Fruit fly (Drosophila melanogaster) whole organism, prepupa: ENCODE results near the gene qjt.

Source experiments
- Blimp-1 ChIP-seq: fragments of 200-800 bp; sonication (Bioruptor generic); optimal IDR thresholded peaks from 3 replicates; lab custom pipeline; 2017; ENCODE audit warnings: missing biosample characterization, missing genetic modification characterization, mild to moderate bottlenecking, moderate library complexity, missing genetic modification reagents
- CG10631 ChIP-seq: fragments of 200-800 bp; sonication (Bioruptor generic); optimal IDR thresholded peaks from 2 replicates; lab custom pipeline; 2016; ENCODE audit warnings: missing biosample characterization, missing genetic modification characterization
- CG10669 ChIP-seq: fragments of 200-800 bp; sonication (Bioruptor generic); optimal IDR thresholded peaks from 3 replicates; lab custom pipeline; 2018; ENCODE audit warnings: missing biosample characterization, mild to moderate bottlenecking, missing genetic modification characterization, moderate library complexity
- CG11294 ChIP-seq: fragments of 200-800 bp; sonication (Bioruptor generic); IDR thresholded peaks from 2 replicates; pipeline ENCODE4 v1.3.6; 2022; ENCODE audit warnings: missing biosample characterization, missing genetic modification characterization
- CG11762 ChIP-seq: fragments of 200-800 bp; sonication (Bioruptor generic); optimal IDR thresholded peaks from 3 replicates; lab custom pipeline; 2016; ENCODE audit warnings: missing biosample characterization, missing genetic modification characterization; ENCODE audit not compliant: insufficient read depth
- CG11902 ChIP-seq: fragments of 200-800 bp; sonication (Bioruptor generic); optimal IDR thresholded peaks from 3 replicates; lab custom pipeline; 2016; ENCODE audit warnings: missing biosample characterization, missing genetic modification characterization
- CG15336 ChIP-seq: fragments of 200-800 bp; sonication (Bioruptor generic); IDR thresholded peaks from 2 replicates; pipeline ENCODE4 v1.3.6; 2022; ENCODE audit warnings: missing biosample characterization, missing genetic modification characterization
- CG3032 ChIP-seq: fragments of 200-800 bp; optimal IDR thresholded peaks from 2 replicates; lab custom pipeline; 2019; ENCODE audit warnings: missing biosample characterization, mild to moderate bottlenecking, missing genetic modification characterization, moderate library complexity
- CG32006 ChIP-seq: fragments of 200-800 bp; sonication (Bioruptor generic); optimal IDR thresholded peaks from 3 replicates; lab custom pipeline; 2017; ENCODE audit warnings: missing biosample characterization, mild to moderate bottlenecking, missing genetic modification characterization
- CG34406 ChIP-seq: fragments of 200-800 bp; sonication (Bioruptor generic); optimal IDR thresholded peaks from 3 replicates; lab custom pipeline; 2016; ENCODE audit warnings: missing biosample characterization, missing genetic modification characterization
- CG3919 ChIP-seq: fragments of 200-800 bp; sonication (Bioruptor generic); optimal IDR thresholded peaks from 3 replicates; lab custom pipeline; 2016; ENCODE audit warnings: missing biosample characterization, missing genetic modification characterization
- CG4318 ChIP-seq: fragments of 200-800 bp; sonication (Bioruptor generic); optimal IDR thresholded peaks from 3 replicates; lab custom pipeline; 2017; ENCODE audit warnings: missing biosample characterization, mild to moderate bottlenecking, missing genetic modification characterization
- CG6163 ChIP-seq: fragments of 200-800 bp; sonication (Bioruptor generic); IDR thresholded peaks from 3 replicates; pipeline ENCODE4 v1.3.6; 2022; ENCODE audit warnings: missing biosample characterization, missing genetic modification characterization
- CG6792 ChIP-seq: fragments of 200-800 bp; sonication (Bioruptor generic); optimal IDR thresholded peaks from 3 replicates; lab custom pipeline; 2016; ENCODE audit warnings: missing biosample characterization, missing genetic modification characterization
- CG6808 ChIP-seq: fragments of 200-800 bp; sonication (Bioruptor generic); optimal IDR thresholded peaks from 3 replicates; lab custom pipeline; 2017; ENCODE audit warnings: missing biosample characterization, missing genetic modification characterization, mild to moderate bottlenecking, moderate library complexity, missing genetic modification reagents
- CG6854 ChIP-seq: fragments of 200-800 bp; sonication (Bioruptor generic); optimal IDR thresholded peaks from 2 replicates; lab custom pipeline; 2017; ENCODE audit warnings: missing biosample characterization, mild to moderate bottlenecking, missing genetic modification characterization
- CG7368 ChIP-seq: fragments of 200-800 bp; sonication (Bioruptor generic); optimal IDR thresholded peaks from 3 replicates; lab custom pipeline; 2016; ENCODE audit warnings: missing biosample characterization, missing genetic modification characterization
- CG8119 ChIP-seq: fragments of 200-800 bp; sonication (Bioruptor generic); IDR thresholded peaks from 3 replicates; pipeline ENCODE4 v1.3.6; 2022; ENCODE audit warnings: missing biosample characterization, missing genetic modification characterization
- CG8319 ChIP-seq: fragments of 200-800 bp; sonication (Bioruptor generic); optimal IDR thresholded peaks from 3 replicates; lab custom pipeline; 2016; ENCODE audit warnings: missing biosample characterization, missing genetic modification characterization
- CG8632 ChIP-seq: fragments of 200-800 bp; sonication (Bioruptor generic); optimal IDR thresholded peaks from 3 replicates; lab custom pipeline; 2016; ENCODE audit warnings: missing biosample characterization, missing genetic modification characterization
- CG9139 ChIP-seq: fragments of 200-800 bp; sonication (Bioruptor generic); optimal IDR thresholded peaks from 3 replicates; lab custom pipeline; 2017; ENCODE audit warnings: missing biosample characterization, mild to moderate bottlenecking, missing genetic modification characterization
- Eip78C ChIP-seq: fragments of 200-800 bp; sonication (Bioruptor generic); peaks from one replicate; lab custom pipeline; 2016; ENCODE audit warnings: missing biosample characterization, missing genetic modification characterization
- Ets96B ChIP-seq: fragments of 200-800 bp; optimal IDR thresholded peaks from 2 replicates; lab custom pipeline; 2019; ENCODE audit warnings: missing biosample characterization, mild to moderate bottlenecking, missing genetic modification characterization, moderate library complexity
- Gug ChIP-seq: fragments of 200-800 bp; sonication (Bioruptor generic); IDR thresholded peaks from 2 replicates; pipeline ENCODE4 v1.3.6; 2022; ENCODE audit warnings: missing biosample characterization, missing genetic modification characterization
- Hr38 ChIP-seq: sonication (Bioruptor generic); optimal IDR thresholded peaks from 2 replicates; lab custom pipeline; 2016; ENCODE audit warnings: missing biosample characterization, missing genetic modification characterization
- Hr4 ChIP-seq: fragments of 200-800 bp; sonication (Bioruptor generic); optimal IDR thresholded peaks from 3 replicates; lab custom pipeline; 2016; ENCODE audit warnings: missing biosample characterization, missing genetic modification characterization
- Lpt ChIP-seq: fragments of 200-800 bp; sonication (Bioruptor generic); optimal IDR thresholded peaks from 3 replicates; lab custom pipeline; 2016; ENCODE audit warnings: missing biosample characterization, missing genetic modification characterization
- Met ChIP-seq: fragments of 200-800 bp; sonication (Bioruptor generic); optimal IDR thresholded peaks from 3 replicates; lab custom pipeline; 2016; ENCODE audit warnings: missing biosample characterization, missing genetic modification characterization
- OdsH ChIP-seq: fragments of 200-800 bp; sonication (Bioruptor generic); optimal IDR thresholded peaks from 3 replicates; lab custom pipeline; 2016; ENCODE audit warnings: missing biosample characterization, missing genetic modification characterization
- Smox ChIP-seq: fragments of 200-800 bp; sonication (Bioruptor generic); optimal IDR thresholded peaks from 3 replicates; lab custom pipeline; 2016; ENCODE audit warnings: missing biosample characterization, missing genetic modification characterization
- Sox102F ChIP-seq: fragments of 200-800 bp; sonication (Bioruptor generic); optimal IDR thresholded peaks from 2 replicates; lab custom pipeline; 2016; ENCODE audit warnings: missing biosample characterization, mild to moderate bottlenecking, missing genetic modification characterization
- Sox14 ChIP-seq: fragments of 200-800 bp; sonication (Bioruptor generic); optimal IDR thresholded peaks from 3 replicates; lab custom pipeline; 2016; ENCODE audit warnings: missing biosample characterization, missing genetic modification characterization
- Sox15 ChIP-seq: fragments of 200-800 bp; sonication (Bioruptor generic); optimal IDR thresholded peaks from 3 replicates; lab custom pipeline; 2016; ENCODE audit warnings: missing biosample characterization, missing genetic modification characterization
- achi ChIP-seq: fragments of 200-800 bp; sonication (Bioruptor generic); optimal IDR thresholded peaks from 3 replicates; lab custom pipeline; 2016; ENCODE audit warnings: missing biosample characterization, missing genetic modification characterization
- acj6 ChIP-seq: fragments of 200-800 bp; sonication (Bioruptor generic); optimal IDR thresholded peaks from 3 replicates; lab custom pipeline; 2016; ENCODE audit warnings: missing biosample characterization, missing genetic modification characterization
- dac ChIP-seq: fragments of 200-800 bp; sonication (Bioruptor generic); optimal IDR thresholded peaks from 2 replicates; lab custom pipeline; 2017; ENCODE audit warnings: missing biosample characterization, mild to moderate bottlenecking, missing genetic modification characterization
- dsx ChIP-seq: fragments of 200-800 bp; optimal IDR thresholded peaks from 3 replicates; lab custom pipeline; 2019; ENCODE audit warnings: missing biosample characterization, mild to moderate bottlenecking, missing genetic modification characterization, moderate library complexity; ENCODE audit not compliant: poor library complexity, severe bottlenecking
- eg ChIP-seq: fragments of 200-800 bp; sonication (Bioruptor generic); IDR thresholded peaks from 3 replicates; pipeline ENCODE4 v1.3.6; 2022; ENCODE audit warnings: missing biosample characterization, missing genetic modification characterization
- esn ChIP-seq: fragments of 200-800 bp; sonication (Bioruptor generic); optimal IDR thresholded peaks from 2 replicates; lab custom pipeline; 2016; ENCODE audit warnings: missing biosample characterization, mild to moderate bottlenecking, missing genetic modification characterization, moderate library complexity
- fd59A ChIP-seq: fragments of 200-800 bp; sonication (Bioruptor generic); optimal IDR thresholded peaks from 2 replicates; lab custom pipeline; 2017; ENCODE audit warnings: missing biosample characterization, mild to moderate bottlenecking, missing genetic modification characterization, missing genetic modification reagents
- fkh ChIP-seq: fragments of 200-800 bp; sonication (Bioruptor generic); optimal IDR thresholded peaks from 3 replicates; lab custom pipeline; 2017; ENCODE audit warnings: missing biosample characterization, mild to moderate bottlenecking, missing genetic modification characterization, moderate library complexity
- lz ChIP-seq: fragments of 200-800 bp; sonication (Bioruptor generic); optimal IDR thresholded peaks from 3 replicates; lab custom pipeline; 2016; ENCODE audit warnings: missing biosample characterization, missing genetic modification characterization
- net ChIP-seq: fragments of 200-800 bp; sonication (Bioruptor generic); optimal IDR thresholded peaks from 3 replicates; lab custom pipeline; 2016; ENCODE audit warnings: missing biosample characterization, missing genetic modification characterization
- salr ChIP-seq, 2 experiments: fragments of 200-800 bp; sonication (Bioruptor generic); optimal IDR thresholded peaks; 3 replicates each; lab custom pipeline; 2016 to 2018; ENCODE audit warnings: missing biosample characterization in 2 of 2, missing genetic modification characterization in 2 of 2, mild to moderate bottlenecking in 1 of 2
- spab ChIP-seq: fragments of 200-800 bp; sonication (Bioruptor generic); optimal IDR thresholded peaks from 2 replicates; lab custom pipeline; 2017; ENCODE audit warnings: missing biosample characterization, mild to moderate bottlenecking, missing genetic modification characterization, missing genetic modification reagents
- ss ChIP-seq, 2 experiments: fragments of 200-800 bp; sonication (Bioruptor generic); optimal IDR thresholded peaks; 2 replicates in 1 of 2; 3 replicates in 1 of 2; lab custom pipeline; 2017 to 2018; ENCODE audit warnings: mild to moderate bottlenecking in 2 of 2, missing biosample characterization in 2 of 2, missing genetic modification characterization in 2 of 2, moderate library complexity in 1 of 2
- svp ChIP-seq: fragments of 200-800 bp; sonication (Bioruptor generic); peaks from one replicate; lab custom pipeline; 2016; ENCODE audit warnings: missing biosample characterization, missing genetic modification characterization
- topi ChIP-seq: fragments of 200-800 bp; sonication (Bioruptor generic); optimal IDR thresholded peaks from 3 replicates; lab custom pipeline; 2016; ENCODE audit warnings: missing biosample characterization, missing genetic modification characterization
- vri ChIP-seq: fragments of 200-800 bp; sonication (Bioruptor generic); optimal IDR thresholded peaks from 3 replicates; lab custom pipeline; 2016; ENCODE audit warnings: missing biosample characterization, mild to moderate bottlenecking, missing genetic modification characterization

Gene qjt

DNA sequence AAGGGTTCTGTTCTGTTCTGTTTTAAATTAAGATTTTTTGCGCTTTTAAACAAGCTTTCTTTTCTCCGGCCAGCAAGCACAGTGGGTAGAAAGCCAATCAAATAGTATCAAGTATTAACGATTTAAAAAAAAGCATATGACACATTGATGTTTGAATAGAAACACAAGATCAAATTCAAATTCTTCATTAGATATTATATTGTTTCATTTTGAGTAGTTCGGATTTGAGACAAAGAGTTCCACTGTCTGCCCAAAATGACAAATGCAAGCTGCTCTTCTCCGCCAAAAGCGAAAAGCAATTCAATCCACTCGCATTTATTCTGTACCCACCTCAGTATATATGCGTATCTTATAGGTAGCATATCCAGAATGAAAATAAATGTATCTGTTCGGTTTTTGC lies 23.3 kb downstream of the qjt start (continued):
- TF ChIP-seq svp (GFP tag; lab: Kevin White, UChicago) (peak; percentile 94), CG34406 (GFP tag; lab: Kevin White, UChicago) (peak; percentile 69), CG15336 (GFP tag; lab: Robert Waterston, UW) (peak; percentile 71), CG11902 (GFP tag; lab: Kevin White, UChicago) (peak; percentile 51), Hr38 (no peak), Eip78C (peak; percentile 90), CG8119 (GFP tag; lab: Robert Waterston, UW) (0 out of 3 replicates have a peak, but pooled peaks have one; percentile 31), CG9139 (no peak)
- TF ChIP-seq, all 60 proteins: peak for 43

DNA sequence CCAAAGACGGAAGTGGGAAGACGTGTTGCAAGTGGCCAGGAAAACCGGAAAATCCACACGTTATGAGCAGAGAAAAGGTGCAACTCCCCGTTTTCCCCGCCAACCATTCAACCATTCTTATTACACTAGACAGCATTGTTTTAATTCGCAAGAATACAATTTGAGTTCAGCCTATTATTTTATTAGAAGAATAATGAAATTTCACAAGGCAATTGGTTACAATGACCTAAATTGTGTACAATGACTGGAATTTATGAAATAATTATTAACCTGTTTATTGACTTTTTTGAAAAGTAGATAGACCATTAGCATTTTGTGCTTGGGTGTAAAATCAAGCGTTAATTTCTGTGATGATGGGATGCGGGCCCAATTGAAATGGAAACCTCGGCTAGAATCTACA lies 25.6 kb downstream of the qjt start:
- TF ChIP-seq acj6 (GFP tag; lab: Kevin White, UChicago) = peak; percentile 11
- peak; percentile 11 for TF ChIP-seq OdsH (GFP tag; lab: Kevin White, UChicago)
- TF ChIP-seq esn (GFP tag; lab: Kevin White, UChicago) = no peak
- TF ChIP-seq dac (GFP tag; lab: Kevin White, UChicago) = no peak
- no peak for TF ChIP-seq CG7368 (GFP tag; lab: Kevin White, UChicago)
- TF ChIP-seq CG6854 (GFP tag; lab: Kevin White, UChicago) = no peak
- peak; percentile 29 for TF ChIP-seq achi (GFP tag; lab: Kevin White, UChicago)
- no peak for TF ChIP-seq CG11902 (GFP tag; lab: Kevin White, UChicago)
- peak; percentile 40 for TF ChIP-seq Sox14 (GFP tag; lab: Kevin White, UChicago)
- no peak for TF ChIP-seq Hr38
- no peak for TF ChIP-seq fd59A
- TF ChIP-seq CG15336 (GFP tag; lab: Robert Waterston, UW) = peak; percentile 61
- no peak for TF ChIP-seq Met (GFP tag; lab: Kevin White, UChicago)
- TF ChIP-seq CG11294 (GFP tag; lab: Robert Waterston, UW) = no peak
- peak in 1 of 2 experiments; percentile 51 for TF ChIP-seq salr (GFP tag; optimal IDR thresholded peaks at IDR 0.05; lab: Kevin White, UChicago)
- no peak for TF ChIP-seq CG8319 (GFP tag; lab: Kevin White, UChicago)
- TF ChIP-seq CG6792 (GFP tag; lab: Kevin White, UChicago) = no peak
- peak; percentile 15 for TF ChIP-seq CG3919 (GFP tag; lab: Kevin White, UChicago)
- TF ChIP-seq lz (GFP tag; lab: Kevin White, UChicago) = no peak
- TF ChIP-seq CG9139 = no peak
- peak; percentile 71 for TF ChIP-seq Eip78C
- TF ChIP-seq CG6808 (GFP tag; lab: Kevin White, UChicago) = no peak
- TF ChIP-seq CG11762 (GFP tag; lab: Kevin White, UChicago) = no peak
- TF ChIP-seq Blimp-1 = no peak
- TF ChIP-seq CG8119 (GFP tag; lab: Robert Waterston, UW) = peak; percentile 58; the same call in 2 of the 3 replicates
- no peak for TF ChIP-seq svp (GFP tag; lab: Kevin White, UChicago)
- TF ChIP-seq CG4318 (GFP tag; lab: Kevin White, UChicago) = no peak
- TF ChIP-seq CG10631 (GFP tag; lab: Kevin White, UChicago) = peak; percentile 62
- peak; percentile 15; the same call in 1 of the 2 replicates for TF ChIP-seq Gug
- no peak for TF ChIP-seq Smox (GFP tag; lab: Kevin White, UChicago)
- peak; percentile 31 for TF ChIP-seq Lpt (GFP tag; lab: Kevin White, UChicago)
- no peak for TF ChIP-seq Sox102F (GFP tag; lab: Kevin White, UChicago)
- no peak for TF ChIP-seq Sox15 (GFP tag; lab: Kevin White, UChicago)
- TF ChIP-seq Ets96B = no peak
- no peak for TF ChIP-seq topi (GFP tag; lab: Kevin White, UChicago)
- peak; percentile 58; the same call in 2 of the 3 replicates for TF ChIP-seq CG6163 (GFP tag; lab: Robert Waterston, UW)
- no peak for TF ChIP-seq CG3032 (tag; lab: Kevin White, UChicago)
- TF ChIP-seq fkh = no peak
- TF ChIP-seq dsx (GFP tag; lab: Kevin White, UChicago) = no peak
- no peak for TF ChIP-seq ss (GFP tag; optimal IDR thresholded peaks at IDR 0.05; lab: Kevin White, UChicago)
- TF ChIP-seq spab (GFP tag; lab: Kevin White, UChicago) = no peak
- TF ChIP-seq CG32006 (GFP tag; lab: Kevin White, UChicago) = peak; percentile 29
- TF ChIP-seq CG8632 = no peak
- TF ChIP-seq vri (GFP tag; lab: Kevin White, UChicago) = no peak
- no peak for TF ChIP-seq CG10669 (GFP tag; lab: Kevin White, UChicago)
- TF ChIP-seq CG34406 (GFP tag; lab: Kevin White, UChicago) = no peak
- TF ChIP-seq eg = peak; percentile 58
- peak; percentile 16 for TF ChIP-seq Hr4 (GFP tag; lab: Kevin White, UChicago)
- no peak for TF ChIP-seq net (GFP tag; lab: Kevin White, UChicago)
